Fruit fly (Drosophila melanogaster) Kc167 (cell line): ENCODE measurements around the gene CG5958.

ENCODE experiments used
- Sin3A ChIP-seq: fragments of >200 bp; optimal IDR thresholded peaks from 2 replicates; lab custom pipeline; 2018; ENCODE audit warnings: missing external identifiers
- psq ChIP-seq: fragments of >200 bp; optimal IDR thresholded peaks from 2 replicates; lab custom pipeline; 2017; ENCODE audit warnings: missing external identifiers
- ttk ChIP-seq: sonication (Bioruptor generic); optimal IDR thresholded peaks from 2 replicates; lab custom pipeline; 2017; ENCODE audit warnings: missing external identifiers

- no peak for TF ChIP-seq psq
- no peak for TF ChIP-seq ttk
- no peak for TF ChIP-seq Sin3A (lab: Kevin White, UChicago)
These were observed at the start of gene CG5958 for dm6 chr2L:7433337-7433956.
